Fruit fly (Drosophila melanogaster) whole organism, adult: Measurements from ENCODE around the gene CG32106.
A peak's percentile ranks its signal among the peaks of the same experiment; 100 is the strongest.

ENCODE experiments used
- CG11617 ChIP-seq: fragments of 200-800 bp; sonication (Bioruptor generic); optimal IDR thresholded peaks from 2 replicates; lab custom pipeline; 2017; ENCODE audit warnings: mild to moderate bottlenecking, missing biosample characterization, missing genetic modification reagents, missing genetic modification characterization
- CG12768 ChIP-seq: fragments of 200-800 bp; sonication (Bioruptor generic); optimal IDR thresholded peaks from 2 replicates; lab custom pipeline; 2017; ENCODE audit warnings: missing biosample characterization, missing genetic modification characterization, mild to moderate bottlenecking, moderate library complexity, missing genetic modification reagents
- CG14711 ChIP-seq: fragments of 200-800 bp; sonication (Bioruptor generic); optimal IDR thresholded peaks from 2 replicates; lab custom pipeline; 2018; ENCODE audit warnings: missing biosample characterization, mild to moderate bottlenecking, missing genetic modification characterization, moderate library complexity
- CG1620 ChIP-seq: fragments of 200-800 bp; sonication (Bioruptor generic); optimal IDR thresholded peaks from 2 replicates; lab custom pipeline; 2016; ENCODE audit warnings: missing biosample characterization, missing genetic modification characterization
- CG33017 ChIP-seq: fragments of 200-800 bp; sonication (Bioruptor generic); optimal IDR thresholded peaks from 2 replicates; lab custom pipeline; 2018; ENCODE audit warnings: missing biosample characterization, mild to moderate bottlenecking, missing genetic modification characterization, moderate library complexity
- CG5204 ChIP-seq: fragments of 200-800 bp; sonication (Bioruptor generic); optimal IDR thresholded peaks from 2 replicates; lab custom pipeline; 2016; ENCODE audit warnings: missing biosample characterization, missing genetic modification characterization
- CG7045 ChIP-seq: fragments of 200-800 bp; sonication (Bioruptor generic); optimal IDR thresholded peaks from 2 replicates; lab custom pipeline; 2017; ENCODE audit warnings: missing biosample characterization, mild to moderate bottlenecking, missing genetic modification characterization
- CG7101 ChIP-seq: fragments of 200-800 bp; sonication (Bioruptor generic); optimal IDR thresholded peaks from 2 replicates; lab custom pipeline; 2018; ENCODE audit warnings: missing biosample characterization, mild to moderate bottlenecking, missing genetic modification characterization, moderate library complexity
- Clk ChIP-seq: fragments of 200-800 bp; sonication (Bioruptor generic); optimal IDR thresholded peaks from 2 replicates; lab custom pipeline; 2017; ENCODE audit warnings: missing biosample characterization, missing genetic modification characterization
- Crg-1 ChIP-seq: fragments of 200-800 bp; sonication (Bioruptor generic); optimal IDR thresholded peaks from 2 replicates; lab custom pipeline; 2016; ENCODE audit warnings: missing biosample characterization, missing genetic modification characterization
- Hr96 ChIP-seq: fragments of 200-800 bp; sonication (Bioruptor generic); optimal IDR thresholded peaks from 2 replicates; lab custom pipeline; 2016; ENCODE audit warnings: missing biosample characterization, missing genetic modification characterization
- Mnt ChIP-seq: fragments of 200-800 bp; sonication (Bioruptor generic); optimal IDR thresholded peaks from 2 replicates; lab custom pipeline; 2016; ENCODE audit warnings: missing biosample characterization, mild to moderate bottlenecking, missing genetic modification characterization
- bab1 ChIP-seq: fragments of 200-800 bp; sonication (Bioruptor generic); optimal IDR thresholded peaks from 3 replicates; lab custom pipeline; 2019; ENCODE audit warnings: missing biosample characterization, mild to moderate bottlenecking, missing genetic modification characterization, moderate library complexity
- cic ChIP-seq: fragments of 200-800 bp; sonication (Bioruptor generic); optimal IDR thresholded peaks from 2 replicates; lab custom pipeline; 2017; ENCODE audit warnings: missing biosample characterization, mild to moderate bottlenecking, missing genetic modification characterization, moderate library complexity
- cnc ChIP-seq, 2 experiments: fragments of >200 bp; optimal IDR thresholded peaks; 2 replicates each; lab custom pipeline; 2017
- kay ChIP-seq: fragments of 200-800 bp; sonication (Bioruptor generic); peaks from one replicate; lab custom pipeline; 2016; ENCODE audit warnings: missing biosample characterization, missing genetic modification characterization, borderline replicate concordance
- ovo ChIP-seq: fragments of 200-800 bp; sonication (Bioruptor generic); optimal IDR thresholded peaks from 2 replicates; lab custom pipeline; 2016; ENCODE audit warnings: missing biosample characterization, missing genetic modification characterization
- pad ChIP-seq: fragments of 200-800 bp; sonication (Bioruptor generic); optimal IDR thresholded peaks from 3 replicates; lab custom pipeline; 2017; ENCODE audit warnings: missing biosample characterization, missing genetic modification characterization, mild to moderate bottlenecking, moderate library complexity, missing genetic modification reagents
- tj ChIP-seq: fragments of 200-800 bp; sonication (Bioruptor generic); optimal IDR thresholded peaks from 3 replicates; lab custom pipeline; 2017; ENCODE audit warnings: missing biosample characterization, mild to moderate bottlenecking, missing genetic modification characterization, moderate library complexity
- toe ChIP-seq: fragments of 200-800 bp; sonication (Bioruptor generic); optimal IDR thresholded peaks from 2 replicates; lab custom pipeline; 2016; ENCODE audit warnings: missing biosample characterization, missing genetic modification characterization

Gene CG32106

dm6 chr3L:12799431-12800147 lies 21.1 kb upstream of the CG32106 start:
- TF ChIP-seq CG5204 (no peak), ovo (no peak), CG1620 (GFP tag; lab: Kevin White, UChicago) (no peak), tj (GFP tag; lab: Kevin White, UChicago) (no peak), CG12768 (GFP tag; lab: Kevin White, UChicago) (no peak), CG11617 (no peak), pad (no peak), CG7101 (tag; lab: Kevin White, UChicago) (no peak), Hr96 (GFP tag; lab: Kevin White, UChicago) (no peak)

dm6 chr3L:12798795-12799311 lies 20.3 kb upstream of the CG32106 start:
- peak; percentile 71 for TF ChIP-seq CG5204
- TF ChIP-seq cnc (optimal IDR thresholded peaks at IDR 0.05; lab: Kevin White, UChicago): no peak
- peak; percentile 53 for TF ChIP-seq pad
- peak; percentile 63 for TF ChIP-seq kay (GFP tag; lab: Kevin White, UChicago)
- TF ChIP-seq Crg-1 (GFP tag; lab: Kevin White, UChicago): peak; percentile 56
- peak; percentile 72 for TF ChIP-seq CG12768 (GFP tag; lab: Kevin White, UChicago)
- TF ChIP-seq Clk: peak; percentile 37
- no peak for TF ChIP-seq bab1
- TF ChIP-seq toe (GFP tag; lab: Kevin White, UChicago): peak; percentile 26
- TF ChIP-seq CG33017 (tag; lab: Kevin White, UChicago): peak; percentile 60
- TF ChIP-seq CG11617: peak; percentile 68
- peak; percentile 46 for TF ChIP-seq ovo
- TF ChIP-seq CG7101 (tag; lab: Kevin White, UChicago): peak; percentile 70
- TF ChIP-seq Mnt (GFP tag; lab: Kevin White, UChicago): peak; percentile 55
- TF ChIP-seq tj (GFP tag; lab: Kevin White, UChicago): peak; percentile 15
- no peak for TF ChIP-seq CG1620 (GFP tag; lab: Kevin White, UChicago)
- TF ChIP-seq CG7045 (GFP tag; lab: Kevin White, UChicago): peak; percentile 29
- peak; percentile 92 for TF ChIP-seq cic (GFP tag; lab: Kevin White, UChicago)
- TF ChIP-seq Hr96 (GFP tag; lab: Kevin White, UChicago): peak; percentile 33
- no peak for TF ChIP-seq CG14711 (tag; lab: Kevin White, UChicago)

- TF ChIP-seq kay (GFP tag; lab: Kevin White, UChicago) (no peak), cic (GFP tag; lab: Kevin White, UChicago) (peak; percentile 44), Mnt (GFP tag; lab: Kevin White, UChicago) (peak; percentile 40)
These were observed 17.6 kb upstream of the CG32106 start for dm6 chr3L:12796077-12796641.

dm6 chr3L:12794532-12794931 lies 16.0 kb upstream of the CG32106 start:
- TF ChIP-seq bab1 (peak; percentile 51), CG7101 (tag; lab: Kevin White, UChicago) (no peak), CG7045 (GFP tag; lab: Kevin White, UChicago) (no peak), Clk (no peak), pad (peak; percentile 9), CG1620 (GFP tag; lab: Kevin White, UChicago) (no peak), CG33017 (tag; lab: Kevin White, UChicago) (no peak), CG14711 (tag; lab: Kevin White, UChicago) (no peak), Hr96 (GFP tag; lab: Kevin White, UChicago) (no peak), CG11617 (no peak), cnc (optimal IDR thresholded peaks at IDR 0.05; lab: Kevin White, UChicago) (no peak), ovo (no peak), Mnt (GFP tag; lab: Kevin White, UChicago) (no peak), toe (GFP tag; lab: Kevin White, UChicago) (no peak), CG12768 (GFP tag; lab: Kevin White, UChicago) (no peak), Crg-1 (GFP tag; lab: Kevin White, UChicago) (no peak), kay (GFP tag; lab: Kevin White, UChicago) (no peak), CG5204 (no peak), tj (GFP tag; lab: Kevin White, UChicago) (no peak), cic (GFP tag; lab: Kevin White, UChicago) (peak; percentile 44)

dm6 chr3L:12792933-12793448 lies 14.5 kb upstream of the CG32106 start:
- TF ChIP-seq CG14711 (tag; lab: Kevin White, UChicago): peak; percentile 40
- TF ChIP-seq CG7101 (tag; lab: Kevin White, UChicago): peak; percentile 32
- no peak for TF ChIP-seq ovo
- TF ChIP-seq kay (GFP tag; lab: Kevin White, UChicago): peak; percentile 71
- no peak for TF ChIP-seq toe (GFP tag; lab: Kevin White, UChicago)
- TF ChIP-seq tj (GFP tag; lab: Kevin White, UChicago): peak; percentile 10
- TF ChIP-seq CG33017 (tag; lab: Kevin White, UChicago): peak; percentile 40
- TF ChIP-seq Crg-1 (GFP tag; lab: Kevin White, UChicago): no peak
